Worm (Caenorhabditis elegans) whole organism, midembryonic: ENCODE results near the gene C54D10.13.

Experiments
- T22C8.4 ChIP-seq: fragments of 200-800 bp; sonication (Bioruptor generic); IDR thresholded peaks from 2 replicates; pipeline ENCODE4 v1.3.6; 2022; ENCODE audit warnings: missing genetic modification characterization, missing compliant biosample characterization
- cog-1 ChIP-seq: sonication (generic microtip); optimal IDR thresholded peaks from 2 replicates; lab custom pipeline; 2016; ENCODE audit warnings: missing genetic modification characterization, missing compliant biosample characterization
- flt-1 ChIP-seq: fragments of 200-800 bp; sonication (Bioruptor generic); IDR thresholded peaks from 2 replicates; pipeline ENCODE4 v1.3.6; 2022; ENCODE audit warnings: missing genetic modification characterization, missing compliant biosample characterization
- klf-2 ChIP-seq: fragments of 200-800 bp; sonication (Bioruptor generic); conservative IDR thresholded peaks from 2 replicates; pipeline ENCODE4 v1.3.6; 2022; ENCODE audit warnings: missing genetic modification reagents, missing genetic modification characterization, missing compliant biosample characterization
- tab-1 ChIP-seq: fragments of 200-800 bp; sonication (Bioruptor generic); IDR thresholded peaks from 2 replicates; pipeline ENCODE4 v1.3.6; 2022; ENCODE audit warnings: missing genetic modification characterization, missing compliant biosample characterization

ce11 chrV:12462908-12463307, 30.8 kb upstream of the C54D10.13 start, which contains the start of gene egl-10:
- TF ChIP-seq cog-1 (tag; lab: Kevin White, UChicago) (no peak), T22C8.4 (no peak), klf-2 (GFP tag; lab: Robert Waterston, UW) (no peak), tab-1 (GFP tag; lab: Robert Waterston, UW) (no peak), flt-1 (GFP tag; lab: Robert Waterston, UW) (no peak)
